Fruit fly (Drosophila melanogaster) whole organism, embryonic: ENCODE measurements around the gene CG34176.
A peak's percentile ranks its signal among the peaks of the same experiment; 100 is the strongest.

Source experiments
- Adf1 ChIP-seq: fragments of 200-800 bp; sonication (Bioruptor generic); IDR thresholded peaks from 2 replicates; pipeline ENCODE4 v1.3.6; 2022; ENCODE audit warnings: missing biosample characterization, missing genetic modification characterization
- Atf-2 ChIP-seq: fragments of 200-800 bp; sonication (Bioruptor generic); optimal IDR thresholded peaks from 2 replicates; lab custom pipeline; 2016; ENCODE audit warnings: missing biosample characterization, missing genetic modification characterization
- B-H1 ChIP-seq: fragments of 200-800 bp; sonication (Bioruptor generic); IDR thresholded peaks from 3 replicates; pipeline ENCODE4 v1.3.6; 2022; ENCODE audit warnings: missing biosample characterization, missing genetic modification characterization
- CG10267 ChIP-seq: fragments of 200-800 bp; sonication (Bioruptor generic); optimal IDR thresholded peaks from 2 replicates; lab custom pipeline; 2018; ENCODE audit warnings: missing biosample characterization, mild to moderate bottlenecking, missing genetic modification characterization, moderate library complexity
- CG10654 ChIP-seq: fragments of 200-800 bp; sonication (Bioruptor generic); optimal IDR thresholded peaks from 2 replicates; lab custom pipeline; 2016; ENCODE audit warnings: missing biosample characterization, missing genetic modification characterization
- CG12236 ChIP-seq: fragments of 200-800 bp; sonication (Bioruptor generic); optimal IDR thresholded peaks from 2 replicates; lab custom pipeline; 2016; ENCODE audit warnings: missing biosample characterization, missing genetic modification characterization
- CG12744 ChIP-seq: fragments of 200-800 bp; sonication (Bioruptor generic); optimal IDR thresholded peaks from 2 replicates; lab custom pipeline; 2016; ENCODE audit warnings: missing biosample characterization, missing genetic modification characterization
- CG14710 ChIP-seq: fragments of 200-800 bp; sonication (Bioruptor generic); optimal IDR thresholded peaks from 3 replicates; lab custom pipeline; 2019; ENCODE audit warnings: missing biosample characterization, mild to moderate bottlenecking, missing genetic modification characterization, moderate library complexity
- CG14860 ChIP-seq: fragments of 200-800 bp; sonication (Bioruptor generic); IDR thresholded peaks from 3 replicates; pipeline ENCODE4 v1.3.6; 2022; ENCODE audit warnings: missing biosample characterization, missing genetic modification characterization; ENCODE audit not compliant: partially characterized antibody
- CG1529 ChIP-seq: fragments of 200-800 bp; sonication (Bioruptor generic); optimal IDR thresholded peaks from 3 replicates; lab custom pipeline; 2018; ENCODE audit warnings: missing biosample characterization, missing genetic modification characterization
- CG15479 ChIP-seq: fragments of 200-800 bp; sonication (Bioruptor generic); optimal IDR thresholded peaks from 3 replicates; lab custom pipeline; 2019; ENCODE audit warnings: missing biosample characterization, mild to moderate bottlenecking, missing genetic modification characterization, moderate library complexity
- CG1603 ChIP-seq: fragments of 200-800 bp; sonication (Bioruptor generic); optimal IDR thresholded peaks from 2 replicates; lab custom pipeline; 2019; ENCODE audit warnings: missing biosample characterization, mild to moderate bottlenecking, missing genetic modification characterization, moderate library complexity
- CG16815 ChIP-seq: fragments of 200-800 bp; sonication (Bioruptor generic); optimal IDR thresholded peaks from 3 replicates; lab custom pipeline; 2017; ENCODE audit warnings: missing biosample characterization, mild to moderate bottlenecking, missing genetic modification characterization
- CG2712 ChIP-seq: fragments of 200-800 bp; optimal IDR thresholded peaks from 3 replicates; lab custom pipeline; 2019; ENCODE audit warnings: missing biosample characterization, mild to moderate bottlenecking, missing genetic modification characterization, moderate library complexity
- CG31388 ChIP-seq: fragments of 200-800 bp; sonication (Bioruptor generic); optimal IDR thresholded peaks from 2 replicates; lab custom pipeline; 2016; ENCODE audit warnings: missing biosample characterization, missing genetic modification characterization
- CG32772 ChIP-seq: fragments of 200-800 bp; sonication (Bioruptor generic); IDR thresholded peaks from 2 replicates; pipeline ENCODE4 v1.3.6; 2022; ENCODE audit warnings: missing biosample characterization, missing genetic modification characterization
- CG7928 ChIP-seq: fragments of 200-800 bp; sonication (Bioruptor generic); optimal IDR thresholded peaks from 2 replicates; lab custom pipeline; 2017; ENCODE audit warnings: missing biosample characterization, mild to moderate bottlenecking, missing genetic modification characterization
- CG7963 ChIP-seq: fragments of 200-800 bp; sonication (Bioruptor generic); IDR thresholded peaks from 3 replicates; pipeline ENCODE4 v1.3.6; 2022; ENCODE audit warnings: missing biosample characterization, missing genetic modification characterization; ENCODE audit not compliant: partially characterized antibody
- CG8388 ChIP-seq: fragments of 200-800 bp; sonication (Bioruptor generic); optimal IDR thresholded peaks from 2 replicates; lab custom pipeline; 2019; ENCODE audit warnings: missing biosample characterization, mild to moderate bottlenecking, missing genetic modification characterization, moderate library complexity
- Camta ChIP-seq: fragments of 200-800 bp; sonication (Bioruptor generic); optimal IDR thresholded peaks from 2 replicates; lab custom pipeline; 2016; ENCODE audit warnings: missing biosample characterization, missing genetic modification characterization
- Dip2 ChIP-seq: fragments of 200-800 bp; sonication (Bioruptor generic); IDR thresholded peaks from 2 replicates; pipeline ENCODE4 v1.3.6; 2022; ENCODE audit warnings: missing biosample characterization, missing genetic modification characterization
- Fer2 ChIP-seq: fragments of 200-800 bp; sonication (Bioruptor generic); optimal IDR thresholded peaks from 2 replicates; lab custom pipeline; 2018; ENCODE audit warnings: missing biosample characterization, mild to moderate bottlenecking, missing genetic modification characterization, moderate library complexity
- H15 ChIP-seq: fragments of 200-800 bp; sonication (Bioruptor generic); IDR thresholded peaks from 3 replicates; pipeline ENCODE4 v1.3.6; 2022; ENCODE audit warnings: missing biosample characterization, missing genetic modification characterization
- HLH3B ChIP-seq: fragments of 200-800 bp; sonication (Bioruptor generic); IDR thresholded peaks from 2 replicates; pipeline ENCODE4 v1.3.6; 2022; ENCODE audit warnings: missing biosample characterization, missing genetic modification characterization
- MTF-1 ChIP-seq: fragments of 200-800 bp; sonication (Bioruptor generic); optimal IDR thresholded peaks from 2 replicates; lab custom pipeline; 2018; ENCODE audit warnings: missing biosample characterization, mild to moderate bottlenecking, missing genetic modification characterization, borderline replicate concordance
- Mad ChIP-seq: fragments of 200-800 bp; sonication (Bioruptor generic); optimal IDR thresholded peaks from 2 replicates; lab custom pipeline; 2016; ENCODE audit warnings: missing biosample characterization, missing genetic modification characterization
- Mrtf ChIP-seq: fragments of 200-800 bp; sonication (Bioruptor generic); IDR thresholded peaks from 3 replicates; pipeline ENCODE4 v1.3.6; 2022; ENCODE audit warnings: missing biosample characterization, missing genetic modification characterization
- NC2α ChIP-seq: fragments of 200-800 bp; sonication (Bioruptor generic); optimal IDR thresholded peaks from 2 replicates; lab custom pipeline; 2016; ENCODE audit warnings: missing biosample characterization, missing genetic modification characterization
- Nf-YA ChIP-seq: fragments of 200-800 bp; sonication (Bioruptor generic); IDR thresholded peaks from 2 replicates; pipeline ENCODE4 v1.3.6; 2022; ENCODE audit warnings: missing biosample characterization, missing genetic modification characterization
- Pdp1 ChIP-seq, 2 experiments: fragments of 200-800 bp; sonication (Bioruptor generic); optimal IDR thresholded peaks; 3 replicates each; lab custom pipeline; 2016; ENCODE audit warnings: missing biosample characterization in 2 of 2, missing genetic modification characterization in 2 of 2, mild to moderate bottlenecking in 1 of 2, moderate library complexity in 1 of 2
- Poxn ChIP-seq: fragments of 200-800 bp; sonication (Bioruptor generic); IDR thresholded peaks from 2 replicates; pipeline ENCODE4 v1.3.6; 2022; ENCODE audit warnings: missing biosample characterization, missing genetic modification characterization
- Ptx1 ChIP-seq: fragments of 200-800 bp; sonication (Bioruptor generic); IDR thresholded peaks from 2 replicates; pipeline ENCODE4 v1.3.6; 2022; ENCODE audit warnings: missing biosample characterization, missing genetic modification characterization
- TFAM ChIP-seq: fragments of 200-800 bp; sonication (Bioruptor generic); optimal IDR thresholded peaks from 2 replicates; lab custom pipeline; 2017; ENCODE audit warnings: missing biosample characterization, missing genetic modification characterization, inconsistent platforms
- Vsx1 ChIP-seq: fragments of 200-800 bp; sonication (Bioruptor generic); optimal IDR thresholded peaks from 2 replicates; lab custom pipeline; 2017; ENCODE audit warnings: missing biosample characterization, mild to moderate bottlenecking, missing genetic modification characterization, missing genetic modification reagents
- ato ChIP-seq: fragments of 200-800 bp; sonication (Bioruptor generic); IDR thresholded peaks from 2 replicates; pipeline ENCODE4 v1.3.6; 2022; ENCODE audit warnings: missing biosample characterization, missing genetic modification characterization; ENCODE audit not compliant: partially characterized antibody
- dmrt99B ChIP-seq: fragments of 200-800 bp; sonication (Bioruptor generic); optimal IDR thresholded peaks from 2 replicates; lab custom pipeline; 2018; ENCODE audit warnings: missing biosample characterization, mild to moderate bottlenecking, missing genetic modification characterization, moderate library complexity
- exex ChIP-seq: fragments of 200-800 bp; sonication (Bioruptor generic); optimal IDR thresholded peaks from 4 replicates; lab custom pipeline; 2018; ENCODE audit warnings: missing biosample characterization, mild to moderate bottlenecking, missing genetic modification characterization, moderate library complexity
- fd3F ChIP-seq: fragments of 200-800 bp; sonication (Bioruptor generic); optimal IDR thresholded peaks from 2 replicates; lab custom pipeline; 2018; ENCODE audit warnings: missing biosample characterization, mild to moderate bottlenecking, missing genetic modification characterization, moderate library complexity
- fru ChIP-seq: fragments of >200 bp; optimal IDR thresholded peaks from 2 replicates; lab custom pipeline; 2017
- grau ChIP-seq: fragments of 200-800 bp; optimal IDR thresholded peaks from 3 replicates; lab custom pipeline; 2019; ENCODE audit warnings: missing biosample characterization, mild to moderate bottlenecking, missing genetic modification characterization, moderate library complexity
- kay ChIP-seq: fragments of 200-800 bp; sonication (Bioruptor generic); optimal IDR thresholded peaks from 2 replicates; lab custom pipeline; 2016; ENCODE audit warnings: missing biosample characterization, missing genetic modification characterization
- ken ChIP-seq: fragments of 200-800 bp; sonication (Bioruptor generic); IDR thresholded peaks from 3 replicates; pipeline ENCODE4 v1.3.6; 2022; ENCODE audit warnings: missing biosample characterization, missing genetic modification characterization
- lbe ChIP-seq: fragments of 200-800 bp; sonication (Bioruptor generic); optimal IDR thresholded peaks from 2 replicates; lab custom pipeline; 2016; ENCODE audit warnings: missing biosample characterization, mild to moderate bottlenecking, missing genetic modification characterization
- lola ChIP-seq, 3 experiments: fragments of >200 bp in 2 of 3; fragments of 200-800 bp in 1 of 3; sonication (Bioruptor generic) in 1 of 3; optimal IDR thresholded peaks; 2 replicates each; lab custom pipeline; 2017 to 2019; ENCODE audit warnings: missing biosample characterization in 3 of 3, missing genetic modification characterization in 3 of 3, mild to moderate bottlenecking in 1 of 3, moderate library complexity in 1 of 3
- nom ChIP-seq: fragments of 200-800 bp; sonication (Bioruptor generic); optimal IDR thresholded peaks from 2 replicates; lab custom pipeline; 2017; ENCODE audit warnings: missing biosample characterization, missing genetic modification characterization, mild to moderate bottlenecking, moderate library complexity, missing genetic modification reagents
- onecut ChIP-seq: fragments of 200-800 bp; sonication (Bioruptor generic); IDR thresholded peaks from 2 replicates; pipeline ENCODE4 v1.3.6; 2022; ENCODE audit warnings: missing biosample characterization, missing genetic modification characterization
- stwl ChIP-seq: fragments of 200-800 bp; sonication (Bioruptor generic); optimal IDR thresholded peaks from 3 replicates; lab custom pipeline; 2018; ENCODE audit warnings: missing biosample characterization, mild to moderate bottlenecking, missing genetic modification characterization, moderate library complexity
- unpg ChIP-seq: fragments of 200-800 bp; sonication (Bioruptor generic); optimal IDR thresholded peaks from 3 replicates; lab custom pipeline; 2018; ENCODE audit warnings: missing biosample characterization, mild to moderate bottlenecking, missing genetic modification characterization, moderate library complexity
- zen ChIP-seq: fragments of 200-800 bp; sonication (Bioruptor generic); optimal IDR thresholded peaks from 3 replicates; lab custom pipeline; 2018; ENCODE audit warnings: missing biosample characterization, mild to moderate bottlenecking, missing genetic modification characterization, moderate library complexity

The CG34176 gene

DNA sequence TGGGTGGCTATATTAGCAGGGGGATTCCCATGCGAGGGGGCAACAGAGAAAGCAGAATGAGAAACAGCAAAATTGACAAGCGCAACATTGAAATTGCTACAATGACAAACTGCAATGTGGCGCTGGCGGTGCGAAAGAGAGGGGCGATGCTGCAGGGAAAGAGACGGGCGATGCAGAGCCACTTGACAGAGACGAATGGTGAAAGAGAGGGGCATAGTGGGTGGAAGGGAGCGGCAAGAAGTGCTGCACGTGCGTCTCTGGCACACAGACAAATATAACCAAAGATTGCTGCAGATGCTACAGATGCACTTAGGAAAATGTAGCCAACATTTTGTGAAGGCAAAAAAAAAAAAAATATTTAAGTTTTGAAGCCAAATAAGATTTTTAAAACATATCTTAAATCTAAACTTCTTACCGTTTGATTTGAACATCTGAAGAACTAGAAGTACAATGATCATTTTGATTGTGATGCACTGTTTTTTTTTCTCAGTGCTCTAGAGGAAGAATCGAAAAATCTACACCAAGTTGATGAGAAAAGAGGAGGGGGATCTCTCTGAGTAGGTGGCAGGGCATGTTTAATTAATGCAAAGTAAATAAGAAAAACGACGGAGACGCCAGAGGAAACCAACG is 41.4 kb downstream of the CG34176 start (continued):
- TF ChIP-seq onecut (GFP tag; lab: Robert Waterston, UW) (peak; percentile 53), H15 (0 out of 3 replicates have a peak, but pooled peaks have one; percentile 47), NC2α (no peak), Camta (GFP tag; lab: Kevin White, UChicago) (peak; percentile 37), lbe (no peak), CG16815 (GFP tag; lab: Kevin White, UChicago) (peak; percentile 35), Nf-YA (GFP tag; lab: Robert Waterston, UW) (no peak), stwl (tag; lab: Kevin White, UChicago) (peak; percentile 5), dmrt99B (tag; lab: Kevin White, UChicago) (peak; percentile 63), CG1529 (GFP tag; lab: Kevin White, UChicago) (peak; percentile 51), ken (peak; percentile 45; the same call in 1 of the 3 replicates), CG12744 (GFP tag; lab: Kevin White, UChicago) (no peak), CG10267 (peak; percentile 62), Adf1 (GFP tag; lab: Robert Waterston, UW) (no peak), grau (peak; percentile 55), Pdp1 (GFP tag; optimal IDR thresholded peaks at IDR 0.05; lab: Kevin White, UChicago) (peak; percentile 52 to 56), CG7963 (GFP tag; lab: Robert Waterston, UW) (no peak), ato (no peak), Mad (GFP tag; lab: Kevin White, UChicago) (no peak), CG15479 (GFP tag; lab: Kevin White, UChicago) (no peak), Dip2 (no peak), Poxn (GFP tag; lab: Robert Waterston, UW) (no peak), CG12236 (GFP tag; lab: Kevin White, UChicago) (peak; percentile 55), Mrtf (GFP tag; lab: Robert Waterston, UW) (no peak; the same call in 2 of the 3 replicates), lola (GFP tag; optimal IDR thresholded peaks at IDR 0.05; lab: Kevin White, UChicago) (peak in 1 of 3 experiments; percentile 83), TFAM (GFP tag; lab: Kevin White, UChicago) (no peak), unpg (GFP tag; lab: Kevin White, UChicago) (peak; percentile 76), CG1603 (tag; lab: Kevin White, UChicago) (peak; percentile 9), fd3F (GFP tag; lab: Kevin White, UChicago) (no peak), CG14710 (tag; lab: Kevin White, UChicago) (peak; percentile 79), Vsx1 (GFP tag; lab: Kevin White, UChicago) (peak; percentile 16), CG31388 (GFP tag; lab: Kevin White, UChicago) (peak; percentile 5), exex (tag; lab: Kevin White, UChicago) (no peak), CG14860 (GFP tag; lab: Robert Waterston, UW) (no peak), Fer2 (tag; lab: Kevin White, UChicago) (no peak), HLH3B (GFP tag; lab: Robert Waterston, UW) (peak; percentile 73), CG10654 (GFP tag; lab: Kevin White, UChicago) (peak; percentile 28), CG7928 (GFP tag; lab: Kevin White, UChicago) (no peak), B-H1 (GFP tag; lab: Robert Waterston, UW) (peak; percentile 51; the same call in 2 of the 3 replicates), nom (peak; percentile 14), Ptx1 (GFP tag; lab: Robert Waterston, UW) (peak; percentile 38; the same call in 1 of the 2 replicates), Atf-2 (peak; percentile 54), MTF-1 (peak; percentile 14), fru (lab: Kevin White, UChicago) (no peak), zen (tag; lab: Kevin White, UChicago) (peak; percentile 18), CG8388 (GFP tag; lab: Kevin White, UChicago) (peak; percentile 79), kay (GFP tag; lab: Kevin White, UChicago) (no peak), CG2712 (tag; lab: Kevin White, UChicago) (peak; percentile 87), CG32772 (peak; percentile 79)
